Worm (Caenorhabditis elegans): ENCODE results near the gene lin-25.

DNA sequence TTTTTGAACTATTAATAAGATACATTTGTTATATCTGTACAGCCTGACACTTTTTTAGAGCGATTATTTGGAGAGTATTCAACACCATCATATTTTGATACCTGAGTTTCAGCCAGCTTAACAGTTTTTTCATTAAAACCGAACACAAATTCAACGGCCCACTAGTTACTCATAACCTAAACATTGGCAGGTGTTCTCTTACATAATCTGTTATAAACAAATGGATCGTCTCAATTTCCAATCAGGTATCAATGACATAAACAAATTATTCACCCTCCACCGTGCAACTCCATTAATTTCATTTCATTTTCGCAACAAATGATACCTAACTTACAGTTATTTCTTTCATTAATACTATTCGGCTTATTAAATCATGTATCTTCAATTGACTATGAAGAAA, 38.7 kb upstream of the lin-25 start, which contains the start of gene cubn-1:
- TF ChIP-seq F39B2.1 (GFP tag; IDR thresholded peaks at IDR 0.05) (no peak), mes-4 (tag; optimal IDR thresholded peaks at IDR 0.05) (no peak), fkh-3 (tag; optimal IDR thresholded peaks at IDR 0.05) (no peak), K11D2.4 (GFP tag; IDR thresholded peaks at IDR 0.05) (no peak), tlf-1 (GFP tag; optimal IDR thresholded peaks at IDR 0.05) (no peak), unc-62 (GFP tag; optimal IDR thresholded peaks at IDR 0.05) (no peak)
